Fruit fly (Drosophila melanogaster) S2 (cell line): ENCODE measurements around the gene CG16890.

ENCODE experiments used
- CG8478 ChIP-seq: fragments of >200 bp; optimal IDR thresholded peaks from 2 replicates; lab custom pipeline; 2018
- CTCF ChIP-seq, 2 experiments: fragments of >200 bp; optimal IDR thresholded peaks; 2 replicates each; lab custom pipeline; 2018

DNA sequence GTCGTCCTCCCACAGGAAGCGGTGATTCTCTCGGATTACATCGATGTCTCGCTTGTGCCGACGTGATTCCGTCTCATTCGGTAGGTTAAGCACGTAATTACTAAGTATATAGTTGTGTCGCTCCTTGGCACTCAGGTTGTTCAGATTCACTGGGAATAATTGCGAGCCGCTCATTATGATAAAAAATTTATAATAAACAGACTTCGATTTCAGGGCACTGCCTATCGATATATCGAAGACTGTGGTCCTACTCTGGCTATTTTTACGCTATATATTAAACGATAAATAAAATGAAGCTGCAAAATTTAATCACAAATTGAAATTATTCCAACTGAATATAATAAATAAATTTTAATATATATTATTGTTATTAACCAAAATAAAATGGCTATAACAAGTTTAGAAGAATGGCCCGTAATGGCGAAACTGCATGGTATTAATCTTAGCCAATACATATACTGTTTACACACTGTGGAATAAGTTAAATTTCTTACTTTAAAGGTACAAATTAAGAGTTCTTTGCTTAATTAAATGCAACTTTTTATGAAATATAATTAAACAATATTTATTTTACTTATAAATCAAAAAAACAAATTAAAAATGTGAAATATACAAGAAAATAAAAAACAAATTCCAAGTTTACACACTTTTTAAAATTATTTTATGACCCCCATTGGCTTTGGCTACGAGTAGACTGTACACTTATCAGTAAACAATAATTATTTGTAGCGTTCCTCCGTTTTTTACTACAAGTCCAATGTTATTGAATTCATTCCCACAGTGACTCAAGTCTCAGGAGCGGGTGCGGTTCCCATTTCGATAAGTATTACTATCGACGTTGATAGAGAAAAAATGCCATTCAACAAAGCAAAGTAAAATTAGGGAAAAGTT, 629 bp downstream of the CG16890 start, which contains the start of gene Eato:
- TF ChIP-seq CG8478 (lab: Kevin White, UChicago) (no peak), CTCF (optimal IDR thresholded peaks at IDR 0.05; lab: Kevin White, UChicago) (no peak)
